Worm (Caenorhabditis elegans): ENCODE measurements around the gene ent-1.

ce11 chrIV:11688018-11688417 is 32.7 kb upstream of the ent-1 start, which contains the start of gene ZK792.5:
- TF ChIP-seq W03F9.2 (tag; optimal IDR thresholded peaks at IDR 0.05) (no peak), dao-5 (tag; optimal IDR thresholded peaks at IDR 0.05) (no peak)

All from whole organism, L4/young adult.